Worm (Caenorhabditis elegans): ENCODE measurements around the gene ztf-1.

DNA sequence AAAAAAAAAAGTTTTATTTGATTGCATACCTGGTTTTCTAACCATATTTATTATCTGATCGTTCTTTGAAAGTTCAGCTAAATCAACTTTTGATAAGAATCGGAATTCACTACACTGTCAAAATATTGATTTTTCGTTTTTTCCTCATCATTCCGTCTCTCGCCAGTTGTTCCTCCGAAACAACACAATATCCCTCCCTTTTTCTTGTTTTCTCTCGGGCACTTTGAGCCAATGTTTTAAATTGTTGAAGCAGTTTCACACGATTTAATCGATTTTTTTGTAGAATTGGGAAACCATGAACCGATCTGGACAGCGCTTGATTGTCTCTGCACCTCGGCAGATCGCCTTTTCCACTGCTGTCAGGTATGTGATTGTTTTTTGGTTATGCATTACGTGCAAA is 22.9 kb downstream of the ztf-1 start, which contains the start of gene K02D10.1:
- TF ChIP-seq him-1 (tag; optimal IDR thresholded peaks at IDR 0.05), result no peak
- no peak for TF ChIP-seq dao-5 (tag; optimal IDR thresholded peaks at IDR 0.05)

Data from whole organism, L4/young adult.